Fruit fly (Drosophila melanogaster) whole organism, embryonic: ENCODE measurements around the gene Actn.

ENCODE experiments used
- Aef1 ChIP-seq: fragments of 200-800 bp; sonication (Bioruptor generic); IDR thresholded peaks from 3 replicates; pipeline ENCODE4 v1.3.6; 2022; ENCODE audit warnings: missing biosample characterization, missing genetic modification characterization
- CG10431 ChIP-seq: fragments of 200-800 bp; sonication (Bioruptor generic); optimal IDR thresholded peaks from 3 replicates; lab custom pipeline; 2018; ENCODE audit warnings: missing biosample characterization, mild to moderate bottlenecking, missing genetic modification characterization
- CG10979 ChIP-seq: fragments of 200-800 bp; sonication (Bioruptor generic); optimal IDR thresholded peaks from 2 replicates; lab custom pipeline; 2018; ENCODE audit warnings: missing biosample characterization, mild to moderate bottlenecking, missing genetic modification characterization, moderate library complexity
- CG11456 ChIP-seq: fragments of 200-800 bp; sonication (Bioruptor generic); IDR thresholded peaks from 3 replicates; pipeline ENCODE4 v1.3.6; 2022; ENCODE audit warnings: missing biosample characterization, missing genetic modification characterization
- CG12391 ChIP-seq: fragments of 200-800 bp; sonication (Bioruptor generic); optimal IDR thresholded peaks from 3 replicates; lab custom pipeline; 2018; ENCODE audit warnings: missing biosample characterization, mild to moderate bottlenecking, missing genetic modification characterization, moderate library complexity
- CG12659 ChIP-seq: fragments of 200-800 bp; sonication (Bioruptor generic); optimal IDR thresholded peaks from 3 replicates; lab custom pipeline; 2017; ENCODE audit warnings: mild to moderate bottlenecking, missing biosample characterization, missing genetic modification reagents, missing genetic modification characterization
- CG13624 ChIP-seq: fragments of 200-800 bp; sonication (Bioruptor generic); optimal IDR thresholded peaks from 2 replicates; lab custom pipeline; 2016; ENCODE audit warnings: missing biosample characterization, missing genetic modification characterization
- CG15269 ChIP-seq: fragments of 200-800 bp; sonication (Bioruptor generic); optimal IDR thresholded peaks from 2 replicates; lab custom pipeline; 2018; ENCODE audit warnings: missing biosample characterization, mild to moderate bottlenecking, missing genetic modification characterization, moderate library complexity
- CG16813 ChIP-seq: fragments of 200-800 bp; sonication (Bioruptor generic); IDR thresholded peaks from 3 replicates; pipeline ENCODE4 v1.3.6; 2022; ENCODE audit warnings: missing biosample characterization, missing genetic modification characterization; ENCODE audit not compliant: partially characterized antibody
- CG2199 ChIP-seq: fragments of 200-800 bp; sonication (Bioruptor generic); IDR thresholded peaks from 3 replicates; pipeline ENCODE4 v1.3.6; 2022; ENCODE audit warnings: missing biosample characterization, missing genetic modification characterization
- CG3065 ChIP-seq: fragments of 200-800 bp; sonication (Bioruptor generic); optimal IDR thresholded peaks from 2 replicates; lab custom pipeline; 2016; ENCODE audit warnings: missing biosample characterization, missing genetic modification characterization
- CG32532 ChIP-seq: fragments of 200-800 bp; sonication (Bioruptor generic); IDR thresholded peaks from 2 replicates; pipeline ENCODE4 v1.3.6; 2022; ENCODE audit warnings: missing biosample characterization, missing genetic modification characterization
- CG32772 ChIP-seq: fragments of 200-800 bp; sonication (Bioruptor generic); IDR thresholded peaks from 2 replicates; pipeline ENCODE4 v1.3.6; 2022; ENCODE audit warnings: missing biosample characterization, missing genetic modification characterization
- CG34224 ChIP-seq: fragments of 200-800 bp; sonication (Bioruptor generic); IDR thresholded peaks from 3 replicates; pipeline ENCODE4 v1.3.6; 2022; ENCODE audit warnings: missing biosample characterization, missing genetic modification characterization; ENCODE audit not compliant: partially characterized antibody
- CG3726 ChIP-seq: fragments of 200-800 bp; sonication (Bioruptor generic); IDR thresholded peaks from 3 replicates; pipeline ENCODE4, ENCODE4 v1.3.6; 2022; ENCODE audit warnings: missing biosample characterization, missing genetic modification characterization
- CG43689 ChIP-seq: fragments of 200-800 bp; sonication (Bioruptor generic); IDR thresholded peaks from 2 replicates; pipeline ENCODE4 v1.3.6; 2022; ENCODE audit warnings: missing biosample characterization, missing genetic modification characterization
- CG7556 ChIP-seq: fragments of 200-800 bp; sonication (Bioruptor generic); optimal IDR thresholded peaks from 2 replicates; lab custom pipeline; 2017; ENCODE audit warnings: missing biosample characterization, mild to moderate bottlenecking, missing genetic modification characterization
- CG8924 ChIP-seq: fragments of 200-800 bp; optimal IDR thresholded peaks from 3 replicates; lab custom pipeline; 2019; ENCODE audit warnings: missing biosample characterization, mild to moderate bottlenecking, missing genetic modification characterization, moderate library complexity
- Fer3 ChIP-seq: fragments of 200-800 bp; sonication (Bioruptor generic); optimal IDR thresholded peaks from 2 replicates; lab custom pipeline; 2018; ENCODE audit warnings: missing biosample characterization, mild to moderate bottlenecking, missing genetic modification characterization, moderate library complexity
- Lpt ChIP-seq: fragments of >200 bp; optimal IDR thresholded peaks from 2 replicates; lab custom pipeline; 2018; ENCODE audit warnings: missing biosample characterization, missing genetic modification characterization
- Med ChIP-seq: fragments of 200-800 bp; sonication (Bioruptor generic); peaks from one replicate; lab custom pipeline; 2016; ENCODE audit warnings: missing biosample characterization, missing genetic modification characterization, mild to moderate bottlenecking, inconsistent platforms, moderate library complexity
- Neu2 ChIP-seq: fragments of 200-800 bp; sonication (Bioruptor generic); optimal IDR thresholded peaks from 3 replicates; lab custom pipeline; 2016; ENCODE audit warnings: missing biosample characterization, missing genetic modification characterization, borderline replicate concordance
- Rx ChIP-seq: fragments of 200-800 bp; sonication (Bioruptor generic); IDR thresholded peaks from 2 replicates; pipeline ENCODE4 v1.3.6; 2022; ENCODE audit warnings: missing biosample characterization, missing genetic modification characterization
- Ssrp ChIP-seq: fragments of 200-800 bp; sonication (Bioruptor generic); optimal IDR thresholded peaks from 2 replicates; lab custom pipeline; 2018; ENCODE audit warnings: missing biosample characterization, mild to moderate bottlenecking, missing genetic modification characterization, moderate library complexity
- Trl ChIP-seq, 3 experiments: fragments of >200 bp in 2 of 3; fragments of 200-800 bp in 1 of 3; sonication (Bioruptor generic) in 1 of 3; optimal IDR thresholded peaks; 2 replicates in 1 of 3; 3 replicates in 2 of 3; lab custom pipeline; 2016 to 2017; ENCODE audit warnings: missing biosample characterization in 1 of 3, missing genetic modification characterization in 1 of 3
- Usf ChIP-seq: fragments of 200-800 bp; sonication (Bioruptor generic); optimal IDR thresholded peaks from 2 replicates; lab custom pipeline; 2017; ENCODE audit warnings: missing genotype, missing biosample characterization, missing genetic modification characterization
- ap ChIP-seq: fragments of 200-800 bp; sonication (Bioruptor generic); IDR thresholded peaks from 2 replicates; pipeline ENCODE4 v1.3.6; 2022; ENCODE audit warnings: missing biosample characterization, missing genetic modification characterization
- ato ChIP-seq: fragments of 200-800 bp; sonication (Bioruptor generic); IDR thresholded peaks from 2 replicates; pipeline ENCODE4 v1.3.6; 2022; ENCODE audit warnings: missing biosample characterization, missing genetic modification characterization; ENCODE audit not compliant: partially characterized antibody
- btn ChIP-seq: fragments of 200-800 bp; sonication (Bioruptor generic); optimal IDR thresholded peaks from 2 replicates; lab custom pipeline; 2016; ENCODE audit warnings: missing biosample characterization, missing genetic modification characterization
- ci ChIP-seq: fragments of 200-800 bp; sonication (Bioruptor generic); IDR thresholded peaks from 3 replicates; pipeline ENCODE4 v1.3.6; 2022; ENCODE audit warnings: missing biosample characterization, missing genetic modification characterization
- h ChIP-seq: fragments of >200 bp; optimal IDR thresholded peaks from 2 replicates; lab custom pipeline; 2017
- hkb ChIP-seq, 2 experiments: fragments of 200-800 bp in 1 of 2; fragments of >200 bp in 1 of 2; sonication (Bioruptor generic) in 1 of 2; IDR thresholded peaks in 1 of 2; optimal IDR thresholded peaks in 1 of 2; 2 replicates each; pipeline versions ENCODE4 v1.3.6 to Lab custom; 2017 to 2022; ENCODE audit warnings: missing biosample characterization in 1 of 2, missing genetic modification characterization in 1 of 2
- ind ChIP-seq: fragments of 200-800 bp; sonication (Bioruptor generic); optimal IDR thresholded peaks from 3 replicates; lab custom pipeline; 2016; ENCODE audit warnings: missing biosample characterization, missing genetic modification characterization
- kay ChIP-seq: fragments of 200-800 bp; sonication (Bioruptor generic); optimal IDR thresholded peaks from 2 replicates; lab custom pipeline; 2016; ENCODE audit warnings: missing biosample characterization, missing genetic modification characterization
- ken ChIP-seq: fragments of 200-800 bp; sonication (Bioruptor generic); IDR thresholded peaks from 3 replicates; pipeline ENCODE4 v1.3.6; 2022; ENCODE audit warnings: missing biosample characterization, missing genetic modification characterization
- lbe ChIP-seq: fragments of 200-800 bp; sonication (Bioruptor generic); optimal IDR thresholded peaks from 2 replicates; lab custom pipeline; 2016; ENCODE audit warnings: missing biosample characterization, mild to moderate bottlenecking, missing genetic modification characterization
- lola ChIP-seq, 3 experiments: fragments of >200 bp in 2 of 3; fragments of 200-800 bp in 1 of 3; sonication (Bioruptor generic) in 1 of 3; optimal IDR thresholded peaks; 2 replicates each; lab custom pipeline; 2017 to 2019; ENCODE audit warnings: missing biosample characterization in 3 of 3, missing genetic modification characterization in 3 of 3, mild to moderate bottlenecking in 1 of 3, moderate library complexity in 1 of 3
- nerfin-2 ChIP-seq: fragments of 200-800 bp; sonication (Bioruptor generic); IDR thresholded peaks from 2 replicates; pipeline ENCODE4 v1.3.6; 2022; ENCODE audit warnings: missing biosample characterization, missing genetic modification characterization; ENCODE audit not compliant: partially characterized antibody
- onecut ChIP-seq: fragments of 200-800 bp; sonication (Bioruptor generic); IDR thresholded peaks from 2 replicates; pipeline ENCODE4 v1.3.6; 2022; ENCODE audit warnings: missing biosample characterization, missing genetic modification characterization
- pnt ChIP-seq: fragments of 200-800 bp; sonication (Bioruptor generic); optimal IDR thresholded peaks from 3 replicates; lab custom pipeline; 2016; ENCODE audit warnings: missing biosample characterization, missing genetic modification characterization
- prd ChIP-seq, 3 experiments: fragments of >200 bp in 2 of 3; fragments of 200-800 bp in 1 of 3; sonication (Bioruptor generic) in 1 of 3; optimal IDR thresholded peaks in 2 of 3; IDR thresholded peaks in 1 of 3; 2 replicates in 2 of 3; 3 replicates in 1 of 3; pipeline versions ENCODE4 v1.3.6 to Lab custom; 2017 to 2022; ENCODE audit warnings: missing biosample characterization in 1 of 3, missing genetic modification characterization in 1 of 3
- rib ChIP-seq: fragments of 200-800 bp; sonication (Bioruptor generic); IDR thresholded peaks from 2 replicates; pipeline ENCODE4 v1.3.6; 2022; ENCODE audit warnings: missing biosample characterization, missing genetic modification characterization
- schlank ChIP-seq: fragments of 200-800 bp; sonication (Bioruptor generic); optimal IDR thresholded peaks from 2 replicates; lab custom pipeline; 2018; ENCODE audit warnings: missing biosample characterization, mild to moderate bottlenecking, missing genetic modification characterization
- tap ChIP-seq: fragments of 200-800 bp; optimal IDR thresholded peaks from 3 replicates; lab custom pipeline; 2019; ENCODE audit warnings: missing biosample characterization, mild to moderate bottlenecking, missing genetic modification characterization, moderate library complexity
- tgo ChIP-seq: fragments of 200-800 bp; sonication (Bioruptor generic); IDR thresholded peaks from 3 replicates; pipeline ENCODE4 v1.3.6; 2022; ENCODE audit warnings: missing biosample characterization, missing genetic modification characterization
- tx ChIP-seq: fragments of 200-800 bp; sonication (Bioruptor generic); optimal IDR thresholded peaks from 2 replicates; lab custom pipeline; 2016; ENCODE audit warnings: missing biosample characterization, missing genetic modification characterization
- yki ChIP-seq: fragments of >200 bp; optimal IDR thresholded peaks from 3 replicates; lab custom pipeline; 2018
- zf30C ChIP-seq: fragments of 200-800 bp; sonication (Bioruptor generic); optimal IDR thresholded peaks from 3 replicates; lab custom pipeline; 2018; ENCODE audit warnings: missing biosample characterization, mild to moderate bottlenecking, missing genetic modification characterization

Actn gene

dm6 chrX:1984175-1984973 lies 57.7 kb downstream of the Actn start (continued):
- TF ChIP-seq CG43689 (GFP tag; lab: Robert Waterston, UW): peak; percentile 63
- TF ChIP-seq rib: 0 out of 2 replicates have a peak, but pooled peaks have one; percentile 9
- TF ChIP-seq CG13624 (GFP tag; lab: Kevin White, UChicago): peak; percentile 52
- TF ChIP-seq onecut: peak; percentile 48; the same call in 1 of the 2 replicates
- TF ChIP-seq nerfin-2: no peak
- no peak for TF ChIP-seq CG34224
- peak; percentile 41 for TF ChIP-seq btn (GFP tag; lab: Kevin White, UChicago)
- no peak for TF ChIP-seq hkb (optimal IDR thresholded peaks at IDR 0.05; lab: Kevin White, UChicago)
- peak; percentile 45; the same call in 1 of the 2 replicates for TF ChIP-seq hkb (GFP tag; IDR thresholded peaks at IDR 0.05; lab: Robert Waterston, UW)
- TF ChIP-seq CG10979 (tag; lab: Kevin White, UChicago): peak; percentile 79
- TF ChIP-seq CG3726: 0 out of 3 replicates have a peak, but pooled peaks have one; percentile 65
- TF ChIP-seq ato (GFP tag; lab: Robert Waterston, UW): no peak
- TF ChIP-seq CG3065 (GFP tag; lab: Kevin White, UChicago): no peak
- TF ChIP-seq tgo (GFP tag; lab: Robert Waterston, UW): peak; percentile 65; the same call in 2 of the 3 replicates
- TF ChIP-seq h (lab: Kevin White, UChicago): no peak
- peak; percentile 53 for TF ChIP-seq CG10431 (GFP tag; lab: Kevin White, UChicago)
- TF ChIP-seq CG32772 (GFP tag; lab: Robert Waterston, UW): peak; percentile 87
- TF ChIP-seq Ssrp (tag; lab: Kevin White, UChicago): peak; percentile 84
- TF ChIP-seq CG7556 (GFP tag; lab: Kevin White, UChicago): peak; percentile 77
- TF ChIP-seq Med: peak; percentile 93
- peak; percentile 76 for TF ChIP-seq ind (GFP tag; lab: Kevin White, UChicago)
- TF ChIP-seq prd (optimal IDR thresholded peaks at IDR 0.05; lab: Kevin White, UChicago): no peak
- TF ChIP-seq prd (GFP tag; IDR thresholded peaks at IDR 0.05; lab: Robert Waterston, UW): peak; percentile 88
- TF ChIP-seq ap: peak; percentile 55
- TF ChIP-seq CG11456 (GFP tag; lab: Robert Waterston, UW): 0 out of 3 replicates have a peak, but pooled peaks have one; percentile 24
- TF ChIP-seq tx (GFP tag; lab: Kevin White, UChicago): peak; percentile 76
- no peak for TF ChIP-seq Trl (optimal IDR thresholded peaks at IDR 0.05; lab: Kevin White, UChicago)
- peak; percentile 25 for TF ChIP-seq Trl (GFP tag; optimal IDR thresholded peaks at IDR 0.05; lab: Kevin White, UChicago)
- no peak for TF ChIP-seq CG16813
- peak; percentile 62 for TF ChIP-seq tap (tag; lab: Kevin White, UChicago)
- TF ChIP-seq CG15269 (tag; lab: Kevin White, UChicago): peak; percentile 81
- no peak for TF ChIP-seq Neu2 (GFP tag; lab: Kevin White, UChicago)
- TF ChIP-seq Usf: peak; percentile 76
- peak; percentile 53 for TF ChIP-seq Fer3
- TF ChIP-seq CG32532 (GFP tag; lab: Robert Waterston, UW): peak; percentile 53
- TF ChIP-seq ci (GFP tag; lab: Robert Waterston, UW): peak; percentile 78
- TF ChIP-seq kay: peak; percentile 16
- peak; percentile 71 for TF ChIP-seq Aef1 (GFP tag; lab: Robert Waterston, UW)
- TF ChIP-seq pnt (GFP tag; lab: Kevin White, UChicago): peak; percentile 51
- no peak for TF ChIP-seq CG2199 (GFP tag; lab: Robert Waterston, UW)
- TF ChIP-seq yki (lab: Kevin White, UChicago): no peak
- no peak for TF ChIP-seq lbe (GFP tag; lab: Kevin White, UChicago)
- TF ChIP-seq ken (GFP tag; lab: Robert Waterston, UW): peak; percentile 80
- peak; percentile 58 for TF ChIP-seq schlank
- peak; percentile 76 for TF ChIP-seq CG12391 (tag; lab: Kevin White, UChicago)
- peak; percentile 85 for TF ChIP-seq CG8924 (tag; lab: Kevin White, UChicago)
- peak; percentile 76 for TF ChIP-seq CG12659 (GFP tag; lab: Kevin White, UChicago)
- TF ChIP-seq Lpt (GFP tag; lab: Kevin White, UChicago): no peak
- TF ChIP-seq lola (GFP tag; optimal IDR thresholded peaks at IDR 0.05; lab: Kevin White, UChicago): peak in 1 of 3 experiments; percentile 64
- no peak for TF ChIP-seq zf30C
- TF ChIP-seq Rx: peak; percentile 59; the same call in 1 of the 2 replicates
